Fruit fly (Drosophila melanogaster) whole organism, embryonic: Measurements from ENCODE around the gene Sfp26Ad.
A peak's percentile ranks its signal among the peaks of the same experiment; 100 is the strongest.

Experiments
- Ada2b ChIP-seq: fragments of 200-800 bp; sonication (Bioruptor generic); IDR thresholded peaks from 2 replicates; pipeline ENCODE4 v1.3.6; 2022; ENCODE audit warnings: missing biosample characterization, missing genetic modification characterization
- Atf-2 ChIP-seq: fragments of 200-800 bp; sonication (Bioruptor generic); optimal IDR thresholded peaks from 2 replicates; lab custom pipeline; 2016; ENCODE audit warnings: missing biosample characterization, missing genetic modification characterization
- Bdp1 ChIP-seq: fragments of 200-800 bp; sonication (Bioruptor generic); optimal IDR thresholded peaks from 3 replicates; lab custom pipeline; 2016; ENCODE audit warnings: missing biosample characterization, missing genetic modification characterization
- BtbVII ChIP-seq: fragments of 200-800 bp; sonication (Bioruptor generic); optimal IDR thresholded peaks from 3 replicates; lab custom pipeline; 2017; ENCODE audit warnings: missing biosample characterization, mild to moderate bottlenecking, missing genetic modification characterization
- C15 ChIP-seq: fragments of 200-800 bp; sonication (Bioruptor generic); IDR thresholded peaks from 3 replicates; pipeline ENCODE4 v1.3.6; 2022; ENCODE audit warnings: missing biosample characterization, missing genetic modification characterization
- CG10321 ChIP-seq: fragments of 200-800 bp; sonication (Bioruptor generic); IDR thresholded peaks from 2 replicates; pipeline ENCODE4 v1.3.6; 2022; ENCODE audit warnings: missing biosample characterization, missing genetic modification characterization
- CG10979 ChIP-seq: fragments of 200-800 bp; sonication (Bioruptor generic); optimal IDR thresholded peaks from 2 replicates; lab custom pipeline; 2018; ENCODE audit warnings: missing biosample characterization, mild to moderate bottlenecking, missing genetic modification characterization, moderate library complexity
- CG14014 ChIP-seq: fragments of 200-800 bp; sonication (Bioruptor generic); IDR thresholded peaks from 2 replicates; pipeline ENCODE4 v1.3.6; 2022; ENCODE audit warnings: missing biosample characterization, missing genetic modification characterization
- CG14441 ChIP-seq: fragments of 200-800 bp; sonication (Bioruptor generic); IDR thresholded peaks from 2 replicates; pipeline ENCODE4 v1.3.6; 2022; ENCODE audit warnings: missing biosample characterization, missing genetic modification characterization
- CG15479 ChIP-seq: fragments of 200-800 bp; sonication (Bioruptor generic); optimal IDR thresholded peaks from 3 replicates; lab custom pipeline; 2019; ENCODE audit warnings: missing biosample characterization, mild to moderate bottlenecking, missing genetic modification characterization, moderate library complexity
- CG15696 ChIP-seq: fragments of 200-800 bp; sonication (Bioruptor generic); optimal IDR thresholded peaks from 2 replicates; lab custom pipeline; 2019; ENCODE audit warnings: missing biosample characterization, mild to moderate bottlenecking, missing genetic modification characterization, moderate library complexity
- CG18262 ChIP-seq: fragments of 200-800 bp; optimal IDR thresholded peaks from 3 replicates; lab custom pipeline; 2019; ENCODE audit warnings: missing biosample characterization, mild to moderate bottlenecking, missing genetic modification characterization, moderate library complexity
- CG3163 ChIP-seq: fragments of 200-800 bp; sonication (Bioruptor generic); optimal IDR thresholded peaks from 3 replicates; lab custom pipeline; 2016; ENCODE audit warnings: missing biosample characterization, missing genetic modification characterization
- CG3838 ChIP-seq: fragments of 200-800 bp; sonication (Bioruptor generic); optimal IDR thresholded peaks from 3 replicates; lab custom pipeline; 2016; ENCODE audit warnings: missing biosample characterization, missing genetic modification characterization
- CG4730 ChIP-seq: fragments of 200-800 bp; sonication (Bioruptor generic); IDR thresholded peaks from 2 replicates; pipeline ENCODE4 v1.3.6; 2022; ENCODE audit warnings: missing biosample characterization, missing genetic modification characterization
- CG6175 ChIP-seq: fragments of 200-800 bp; sonication (Bioruptor generic); IDR thresholded peaks from 3 replicates; pipeline ENCODE4 v1.3.6; 2022; ENCODE audit warnings: missing biosample characterization, missing genetic modification characterization
- CG6683 ChIP-seq: fragments of 200-800 bp; sonication (Bioruptor generic); optimal IDR thresholded peaks from 2 replicates; lab custom pipeline; 2017; ENCODE audit warnings: missing biosample characterization, mild to moderate bottlenecking, missing genetic modification characterization, missing genetic modification reagents
- CG6813 ChIP-seq: fragments of 200-800 bp; sonication (Bioruptor generic); optimal IDR thresholded peaks from 2 replicates; lab custom pipeline; 2017; ENCODE audit warnings: missing biosample characterization, missing genetic modification characterization, mild to moderate bottlenecking, moderate library complexity, missing genetic modification reagents
- CG7357 ChIP-seq: fragments of 200-800 bp; sonication (Bioruptor generic); IDR thresholded peaks from 3 replicates; pipeline ENCODE4 v1.3.6; 2022; ENCODE audit warnings: missing biosample characterization, missing genetic modification characterization
- CG7839 ChIP-seq: fragments of 200-800 bp; sonication (Bioruptor generic); optimal IDR thresholded peaks from 3 replicates; lab custom pipeline; 2018; ENCODE audit warnings: missing biosample characterization, mild to moderate bottlenecking, missing genetic modification characterization, moderate library complexity
- CG8359 ChIP-seq: fragments of 200-800 bp; sonication (Bioruptor generic); optimal IDR thresholded peaks from 2 replicates; lab custom pipeline; 2017; ENCODE audit warnings: missing biosample characterization, mild to moderate bottlenecking, missing genetic modification characterization, borderline replicate concordance
- ERR ChIP-seq: fragments of 200-800 bp; sonication (Bioruptor generic); optimal IDR thresholded peaks from 2 replicates; lab custom pipeline; 2016; ENCODE audit warnings: missing biosample characterization, missing genetic modification characterization
- Nf-YA ChIP-seq: fragments of 200-800 bp; sonication (Bioruptor generic); IDR thresholded peaks from 2 replicates; pipeline ENCODE4 v1.3.6; 2022; ENCODE audit warnings: missing biosample characterization, missing genetic modification characterization
- Opbp ChIP-seq: fragments of 200-800 bp; sonication (Bioruptor generic); IDR thresholded peaks from 3 replicates; pipeline ENCODE4 v1.3.6; 2022; ENCODE audit warnings: missing biosample characterization, missing genetic modification characterization; ENCODE audit not compliant: partially characterized antibody
- Scr ChIP-seq: fragments of 200-800 bp; sonication (Bioruptor generic); IDR thresholded peaks from 2 replicates; pipeline ENCODE4 v1.3.6; 2022; ENCODE audit warnings: missing biosample characterization, missing genetic modification characterization; ENCODE audit not compliant: partially characterized antibody
- Side ChIP-seq: fragments of 200-800 bp; sonication (Bioruptor generic); optimal IDR thresholded peaks from 2 replicates; lab custom pipeline; 2016; ENCODE audit warnings: missing biosample characterization, missing genetic modification characterization
- Spps ChIP-seq: fragments of 200-800 bp; sonication (Bioruptor generic); optimal IDR thresholded peaks from 2 replicates; lab custom pipeline; 2018; ENCODE audit warnings: missing biosample characterization, mild to moderate bottlenecking, missing genetic modification characterization
- Ssrp ChIP-seq: fragments of 200-800 bp; sonication (Bioruptor generic); optimal IDR thresholded peaks from 2 replicates; lab custom pipeline; 2018; ENCODE audit warnings: missing biosample characterization, mild to moderate bottlenecking, missing genetic modification characterization, moderate library complexity
- Tbp ChIP-seq: fragments of >200 bp; optimal IDR thresholded peaks from 2 replicates; lab custom pipeline; 2018; ENCODE audit warnings: missing biosample characterization, missing genetic modification characterization
- bsh ChIP-seq, 2 experiments: fragments of 200-800 bp; sonication (Bioruptor generic); optimal IDR thresholded peaks; 2 replicates each; lab custom pipeline; 2017 to 2018; ENCODE audit warnings: mild to moderate bottlenecking in 2 of 2, missing biosample characterization in 2 of 2, missing genetic modification characterization in 2 of 2, moderate library complexity in 1 of 2
- danr ChIP-seq: fragments of 200-800 bp; sonication (Bioruptor generic); IDR thresholded peaks from 2 replicates; pipeline ENCODE4 v1.3.6; 2022; ENCODE audit warnings: missing biosample characterization, missing genetic modification characterization
- dm ChIP-seq: fragments of 200-800 bp; sonication (Bioruptor generic); optimal IDR thresholded peaks from 3 replicates; lab custom pipeline; 2016; ENCODE audit warnings: missing biosample characterization, missing genetic modification characterization
- dpn ChIP-seq, 2 experiments: fragments of 200-800 bp; sonication (Bioruptor generic); optimal IDR thresholded peaks; 3 replicates each; lab custom pipeline; 2016; ENCODE audit warnings: missing biosample characterization in 2 of 2, missing genetic modification characterization in 2 of 2
- fd96Cb ChIP-seq: fragments of 200-800 bp; sonication (Bioruptor generic); optimal IDR thresholded peaks from 2 replicates; lab custom pipeline; 2018; ENCODE audit warnings: missing biosample characterization, mild to moderate bottlenecking, missing genetic modification characterization, moderate library complexity
- ftz-f1 ChIP-seq: fragments of 200-800 bp; sonication (Bioruptor generic); optimal IDR thresholded peaks from 2 replicates; lab custom pipeline; 2016; ENCODE audit warnings: missing biosample characterization, missing genetic modification characterization
- gro ChIP-seq: fragments of 200-800 bp; sonication (Bioruptor generic); optimal IDR thresholded peaks from 2 replicates; lab custom pipeline; 2016; ENCODE audit warnings: missing biosample characterization, missing genetic modification characterization
- gsb-n ChIP-seq: fragments of 200-800 bp; sonication (Bioruptor generic); optimal IDR thresholded peaks from 3 replicates; lab custom pipeline; 2018; ENCODE audit warnings: missing biosample characterization, mild to moderate bottlenecking, missing genetic modification characterization
- ind ChIP-seq: fragments of 200-800 bp; sonication (Bioruptor generic); optimal IDR thresholded peaks from 3 replicates; lab custom pipeline; 2016; ENCODE audit warnings: missing biosample characterization, missing genetic modification characterization
- insv ChIP-seq, 2 experiments: fragments of 200-800 bp; sonication (Bioruptor generic); optimal IDR thresholded peaks; 3 replicates each; lab custom pipeline; 2016 to 2018; ENCODE audit warnings: missing biosample characterization in 2 of 2, missing genetic modification characterization in 2 of 2
- jigr1 ChIP-seq: fragments of 200-800 bp; sonication (Bioruptor generic); IDR thresholded peaks from 3 replicates; pipeline ENCODE4 v1.3.6; 2022; ENCODE audit warnings: missing biosample characterization, missing genetic modification characterization
- ken ChIP-seq: fragments of 200-800 bp; sonication (Bioruptor generic); IDR thresholded peaks from 3 replicates; pipeline ENCODE4 v1.3.6; 2022; ENCODE audit warnings: missing biosample characterization, missing genetic modification characterization
- oc ChIP-seq: fragments of 200-800 bp; sonication (Bioruptor generic); optimal IDR thresholded peaks from 2 replicates; lab custom pipeline; 2018; ENCODE audit warnings: missing biosample characterization, mild to moderate bottlenecking, missing genetic modification characterization, moderate library complexity
- p53 ChIP-seq: fragments of 200-800 bp; sonication (Bioruptor generic); optimal IDR thresholded peaks from 2 replicates; lab custom pipeline; 2016; ENCODE audit warnings: missing biosample characterization, missing genetic modification characterization
- peb ChIP-seq: fragments of 200-800 bp; sonication (Bioruptor generic); IDR thresholded peaks from 2 replicates; pipeline ENCODE4 v1.3.6; 2022; ENCODE audit warnings: missing biosample characterization, missing genetic modification characterization
- sim ChIP-seq: fragments of 200-800 bp; sonication (Bioruptor generic); IDR thresholded peaks from 2 replicates; pipeline ENCODE4 v1.3.6; 2022; ENCODE audit warnings: missing biosample characterization, missing genetic modification characterization
- stwl ChIP-seq: fragments of 200-800 bp; sonication (Bioruptor generic); optimal IDR thresholded peaks from 3 replicates; lab custom pipeline; 2018; ENCODE audit warnings: missing biosample characterization, mild to moderate bottlenecking, missing genetic modification characterization, moderate library complexity
- tap ChIP-seq: fragments of 200-800 bp; optimal IDR thresholded peaks from 3 replicates; lab custom pipeline; 2019; ENCODE audit warnings: missing biosample characterization, mild to moderate bottlenecking, missing genetic modification characterization, moderate library complexity
- tgo ChIP-seq: fragments of 200-800 bp; sonication (Bioruptor generic); IDR thresholded peaks from 3 replicates; pipeline ENCODE4 v1.3.6; 2022; ENCODE audit warnings: missing biosample characterization, missing genetic modification characterization
- tin ChIP-seq: fragments of 200-800 bp; sonication (Bioruptor generic); optimal IDR thresholded peaks from 3 replicates; lab custom pipeline; 2016; ENCODE audit warnings: missing biosample characterization, missing genetic modification characterization
- tio ChIP-seq: fragments of 200-800 bp; sonication (Bioruptor generic); optimal IDR thresholded peaks from 2 replicates; lab custom pipeline; 2017; ENCODE audit warnings: missing biosample characterization, missing genetic modification characterization, inconsistent platforms
- tup ChIP-seq: fragments of 200-800 bp; sonication (Bioruptor generic); optimal IDR thresholded peaks from 2 replicates; lab custom pipeline; 2016; ENCODE audit warnings: missing biosample characterization, mild to moderate bottlenecking, missing genetic modification characterization, moderate library complexity
- zf30C ChIP-seq: fragments of 200-800 bp; sonication (Bioruptor generic); optimal IDR thresholded peaks from 3 replicates; lab custom pipeline; 2018; ENCODE audit warnings: missing biosample characterization, mild to moderate bottlenecking, missing genetic modification characterization

The Sfp26Ad gene

dm6 chr2L:5974122-5974521 is 31.0 kb upstream of the Sfp26Ad start (continued):
- peak in 1 of 2 experiments; percentile 55 for TF ChIP-seq bsh (GFP tag; optimal IDR thresholded peaks at IDR 0.05; lab: Kevin White, UChicago)
- 0 out of 2 replicates have a peak, but pooled peaks have one; percentile 25 for TF ChIP-seq Ada2b (GFP tag; lab: Robert Waterston, UW)
- TF ChIP-seq CG6175 (GFP tag; lab: Robert Waterston, UW): peak; percentile 59; the same call in 1 of the 3 replicates
- TF ChIP-seq ind (GFP tag; lab: Kevin White, UChicago): no peak
- TF ChIP-seq CG3163 (GFP tag; lab: Kevin White, UChicago): peak; percentile 4
- no peak for TF ChIP-seq Side (GFP tag; lab: Kevin White, UChicago)
- TF ChIP-seq fd96Cb (tag; lab: Kevin White, UChicago): peak; percentile 4
- peak in 1 of 2 experiments; percentile 55 for TF ChIP-seq insv (GFP tag; optimal IDR thresholded peaks at IDR 0.05; lab: Kevin White, UChicago)
- no peak for TF ChIP-seq CG4730 (GFP tag; lab: Robert Waterston, UW)
- no peak for TF ChIP-seq CG3838 (GFP tag; lab: Kevin White, UChicago)
- no peak for TF ChIP-seq ken
- TF ChIP-seq CG6813 (GFP tag; lab: Kevin White, UChicago): peak; percentile 73
- TF ChIP-seq CG6683: peak; percentile 39
- TF ChIP-seq Scr (GFP tag; lab: Robert Waterston, UW): no peak
- no peak for TF ChIP-seq C15
- TF ChIP-seq gsb-n (tag; lab: Kevin White, UChicago): peak; percentile 57
- no peak for TF ChIP-seq Tbp (GFP tag; lab: Kevin White, UChicago)
- TF ChIP-seq Opbp (GFP tag; lab: Robert Waterston, UW): no peak
- TF ChIP-seq stwl: no peak
- TF ChIP-seq CG14441 (GFP tag; lab: Robert Waterston, UW): no peak
- TF ChIP-seq dm (GFP tag; lab: Kevin White, UChicago): no peak
- no peak for TF ChIP-seq Nf-YA (GFP tag; lab: Robert Waterston, UW)
- no peak for TF ChIP-seq CG10979 (tag; lab: Kevin White, UChicago)
- TF ChIP-seq Spps (tag; lab: Kevin White, UChicago): peak; percentile 6
- TF ChIP-seq tap (tag; lab: Kevin White, UChicago): peak; percentile 53
- TF ChIP-seq ftz-f1 (GFP tag; lab: Kevin White, UChicago): no peak
- TF ChIP-seq CG14014 (GFP tag; lab: Robert Waterston, UW): peak; percentile 54; the same call in 1 of the 2 replicates
- TF ChIP-seq ERR: no peak
- peak; percentile 38 for TF ChIP-seq CG18262 (tag; lab: Kevin White, UChicago)
- no peak for TF ChIP-seq tin (GFP tag; lab: Kevin White, UChicago)
- TF ChIP-seq CG7839 (tag; lab: Kevin White, UChicago): peak; percentile 38
- TF ChIP-seq Atf-2 (GFP tag; lab: Kevin White, UChicago): no peak
- no peak for TF ChIP-seq dpn (GFP tag; optimal IDR thresholded peaks at IDR 0.05; lab: Kevin White, UChicago)
- no peak for TF ChIP-seq CG7357 (GFP tag; lab: Robert Waterston, UW)
- TF ChIP-seq tgo (GFP tag; lab: Robert Waterston, UW): no peak
- no peak for TF ChIP-seq danr
- TF ChIP-seq CG15479 (GFP tag; lab: Kevin White, UChicago): no peak
- TF ChIP-seq peb: no peak
- no peak for TF ChIP-seq CG10321 (GFP tag; lab: Robert Waterston, UW)
- TF ChIP-seq tio: no peak
- peak; percentile 58 for TF ChIP-seq CG15696
- no peak for TF ChIP-seq CG8359 (GFP tag; lab: Kevin White, UChicago)
- TF ChIP-seq jigr1 (GFP tag; lab: Robert Waterston, UW): no peak
- TF ChIP-seq oc: no peak
- peak; percentile 72 for TF ChIP-seq BtbVII
- TF ChIP-seq sim (GFP tag; lab: Robert Waterston, UW): no peak
- no peak for TF ChIP-seq p53 (GFP tag; lab: Kevin White, UChicago)
- no peak for TF ChIP-seq gro (GFP tag; lab: Kevin White, UChicago)
- no peak for TF ChIP-seq Bdp1 (GFP tag; lab: Kevin White, UChicago)
- peak; percentile 56 for TF ChIP-seq tup (GFP tag; lab: Kevin White, UChicago)
- TF ChIP-seq zf30C (GFP tag; lab: Kevin White, UChicago): no peak
- no peak for TF ChIP-seq Ssrp (tag; lab: Kevin White, UChicago)
